Fruit fly (Drosophila melanogaster) whole organism, embryonic: ENCODE measurements around the gene AGO2.

Experiments used
- Asciz ChIP-seq: fragments of 200-800 bp; sonication (Bioruptor generic); optimal IDR thresholded peaks from 2 replicates; lab custom pipeline; 2017; ENCODE audit warnings: missing biosample characterization, mild to moderate bottlenecking, missing genetic modification characterization, missing genetic modification reagents
- Awh ChIP-seq: fragments of 200-800 bp; sonication (Bioruptor generic); IDR thresholded peaks from 2 replicates; pipeline ENCODE4, ENCODE4 v1.3.6; 2022; ENCODE audit warnings: missing biosample characterization, missing genetic modification characterization
- BEAF-32 ChIP-seq: fragments of 200-800 bp; sonication (Bioruptor generic); optimal IDR thresholded peaks from 3 replicates; lab custom pipeline; 2017; ENCODE audit warnings: missing biosample characterization, missing genetic modification characterization, mild to moderate bottlenecking, moderate library complexity, missing genetic modification reagents
- BtbVII ChIP-seq: fragments of 200-800 bp; sonication (Bioruptor generic); optimal IDR thresholded peaks from 3 replicates; lab custom pipeline; 2017; ENCODE audit warnings: missing biosample characterization, mild to moderate bottlenecking, missing genetic modification characterization
- CG10147 ChIP-seq: fragments of 200-800 bp; sonication (Bioruptor generic); optimal IDR thresholded peaks from 2 replicates; lab custom pipeline; 2019; ENCODE audit warnings: missing biosample characterization, mild to moderate bottlenecking, missing genetic modification characterization, moderate library complexity
- CG11093 ChIP-seq: fragments of 200-800 bp; sonication (Bioruptor generic); IDR thresholded peaks from 3 replicates; pipeline ENCODE4 v1.3.6; 2022; ENCODE audit warnings: missing biosample characterization, missing genetic modification characterization
- CG11696 ChIP-seq: fragments of 200-800 bp; sonication (Bioruptor generic); IDR thresholded peaks from 2 replicates; pipeline ENCODE4 v1.3.6; 2022; ENCODE audit warnings: missing biosample characterization, missing genetic modification characterization
- CG12104 ChIP-seq: fragments of 200-800 bp; sonication (Bioruptor generic); optimal IDR thresholded peaks from 3 replicates; lab custom pipeline; 2016; ENCODE audit warnings: missing biosample characterization, missing genetic modification characterization
- CG15514 ChIP-seq: fragments of 200-800 bp; sonication (Bioruptor generic); optimal IDR thresholded peaks from 3 replicates; lab custom pipeline; 2017; ENCODE audit warnings: missing biosample characterization, missing genetic modification characterization, mild to moderate bottlenecking, moderate library complexity, missing genetic modification reagents
- CG17361 ChIP-seq: fragments of 200-800 bp; sonication (Bioruptor generic); IDR thresholded peaks from 3 replicates; pipeline ENCODE4 v1.3.6; 2022; ENCODE audit warnings: missing biosample characterization, missing genetic modification characterization
- CG17802 ChIP-seq: fragments of 200-800 bp; sonication (Bioruptor generic); optimal IDR thresholded peaks from 2 replicates; lab custom pipeline; 2018; ENCODE audit warnings: missing biosample characterization, mild to moderate bottlenecking, missing genetic modification characterization, moderate library complexity
- CG18764 ChIP-seq: fragments of 200-800 bp; sonication (Bioruptor generic); optimal IDR thresholded peaks from 3 replicates; lab custom pipeline; 2016; ENCODE audit warnings: missing biosample characterization, missing genetic modification characterization
- CG2120 ChIP-seq: fragments of 200-800 bp; sonication (Bioruptor generic); optimal IDR thresholded peaks from 3 replicates; lab custom pipeline; 2016; ENCODE audit warnings: missing biosample characterization, missing genetic modification characterization
- CG2199 ChIP-seq: fragments of 200-800 bp; sonication (Bioruptor generic); IDR thresholded peaks from 3 replicates; pipeline ENCODE4 v1.3.6; 2022; ENCODE audit warnings: missing biosample characterization, missing genetic modification characterization
- CG31365 ChIP-seq: fragments of 200-800 bp; sonication (Bioruptor generic); optimal IDR thresholded peaks from 2 replicates; lab custom pipeline; 2018; ENCODE audit warnings: missing biosample characterization, mild to moderate bottlenecking, missing genetic modification characterization
- CG32767 ChIP-seq: fragments of 200-800 bp; sonication (Bioruptor generic); IDR thresholded peaks from 2 replicates; pipeline ENCODE4 v1.3.6; 2022; ENCODE audit warnings: missing biosample characterization, missing genetic modification characterization
- CG5180 ChIP-seq: fragments of 200-800 bp; sonication (Bioruptor generic); optimal IDR thresholded peaks from 3 replicates; lab custom pipeline; 2017; ENCODE audit warnings: missing biosample characterization, missing genetic modification characterization, mild to moderate bottlenecking, moderate library complexity, missing genetic modification reagents
- CG8281 ChIP-seq: fragments of 200-800 bp; sonication (Bioruptor generic); optimal IDR thresholded peaks from 2 replicates; lab custom pipeline; 2018; ENCODE audit warnings: missing biosample characterization, mild to moderate bottlenecking, missing genetic modification characterization, moderate library complexity
- CG8765 ChIP-seq: fragments of 200-800 bp; sonication (Bioruptor generic); IDR thresholded peaks from 2 replicates; pipeline ENCODE4 v1.3.6; 2022; ENCODE audit warnings: missing biosample characterization, missing genetic modification characterization
- CG9727 ChIP-seq: fragments of 200-800 bp; sonication (Bioruptor generic); optimal IDR thresholded peaks from 3 replicates; lab custom pipeline; 2017; ENCODE audit warnings: missing biosample characterization, mild to moderate bottlenecking, missing genetic modification characterization
- CTCF ChIP-seq: fragments of 200-800 bp; sonication (Bioruptor generic); optimal IDR thresholded peaks from 2 replicates; lab custom pipeline; 2017; ENCODE audit warnings: missing biosample characterization, mild to moderate bottlenecking, missing genetic modification characterization, moderate library complexity
- Ets97D ChIP-seq: fragments of 200-800 bp; sonication (Bioruptor generic); optimal IDR thresholded peaks from 3 replicates; lab custom pipeline; 2016; ENCODE audit warnings: missing biosample characterization, missing genetic modification characterization
- HHEX ChIP-seq: fragments of 200-800 bp; sonication (Bioruptor generic); optimal IDR thresholded peaks from 3 replicates; lab custom pipeline; 2017; ENCODE audit warnings: missing biosample characterization, mild to moderate bottlenecking, missing genetic modification characterization, missing genetic modification reagents
- Hsf ChIP-seq: fragments of 200-800 bp; sonication (Bioruptor generic); optimal IDR thresholded peaks from 3 replicates; lab custom pipeline; 2016; ENCODE audit warnings: missing biosample characterization, missing genetic modification characterization
- Lhr ChIP-seq: fragments of 200-800 bp; sonication (Bioruptor generic); optimal IDR thresholded peaks from 3 replicates; lab custom pipeline; 2017; ENCODE audit warnings: mild to moderate bottlenecking, missing biosample characterization, missing genetic modification reagents, missing genetic modification characterization
- NC2β ChIP-seq: fragments of 200-800 bp; sonication (Bioruptor generic); optimal IDR thresholded peaks from 2 replicates; lab custom pipeline; 2016; ENCODE audit warnings: missing biosample characterization, missing genetic modification characterization
- Pdp1 ChIP-seq, 2 experiments: fragments of 200-800 bp; sonication (Bioruptor generic); optimal IDR thresholded peaks; 3 replicates each; lab custom pipeline; 2016; ENCODE audit warnings: missing biosample characterization in 2 of 2, missing genetic modification characterization in 2 of 2, mild to moderate bottlenecking in 1 of 2, moderate library complexity in 1 of 2
- Taf1 ChIP-seq: fragments of 200-800 bp; sonication (Bioruptor generic); IDR thresholded peaks from 2 replicates; pipeline ENCODE4 v1.3.6; 2022; ENCODE audit warnings: missing biosample characterization, missing genetic modification characterization
- Xrp1 ChIP-seq: fragments of 200-800 bp; sonication (Bioruptor generic); IDR thresholded peaks from 2 replicates; pipeline ENCODE4 v1.3.6; 2022; ENCODE audit warnings: missing biosample characterization, missing genetic modification characterization
- aop ChIP-seq: fragments of 200-800 bp; sonication (Bioruptor generic); IDR thresholded peaks from 2 replicates; pipeline ENCODE4 v1.3.6; 2022; ENCODE audit warnings: missing biosample characterization, missing genetic modification characterization
- chn ChIP-seq: fragments of 200-800 bp; sonication (Bioruptor generic); optimal IDR thresholded peaks from 2 replicates; lab custom pipeline; 2016; ENCODE audit warnings: missing biosample characterization, missing genetic modification characterization
- cwo ChIP-seq: fragments of 200-800 bp; sonication (Bioruptor generic); optimal IDR thresholded peaks from 3 replicates; lab custom pipeline; 2017; ENCODE audit warnings: missing biosample characterization, missing genetic modification characterization, mild to moderate bottlenecking, moderate library complexity, missing genetic modification reagents
- gcm2 ChIP-seq: fragments of 200-800 bp; sonication (Bioruptor generic); optimal IDR thresholded peaks from 2 replicates; lab custom pipeline; 2016; ENCODE audit warnings: missing biosample characterization, missing genetic modification characterization
- gfzf ChIP-seq: fragments of 200-800 bp; sonication (Bioruptor generic); optimal IDR thresholded peaks from 2 replicates; lab custom pipeline; 2016; ENCODE audit warnings: missing biosample characterization, mild to moderate bottlenecking, missing genetic modification characterization, moderate library complexity
- hth ChIP-seq: fragments of >200 bp; optimal IDR thresholded peaks from 2 replicates; lab custom pipeline; 2017; ENCODE audit warnings: inconsistent platforms
- knrl ChIP-seq: fragments of 200-800 bp; sonication (Bioruptor generic); IDR thresholded peaks from 3 replicates; pipeline ENCODE4 v1.3.6; 2022; ENCODE audit warnings: missing biosample characterization, missing genetic modification characterization; ENCODE audit not compliant: partially characterized antibody
- org-1 ChIP-seq: fragments of 200-800 bp; sonication (Bioruptor generic); optimal IDR thresholded peaks from 2 replicates; lab custom pipeline; 2017; ENCODE audit warnings: missing biosample characterization, missing genetic modification characterization
- prd ChIP-seq, 3 experiments: fragments of >200 bp in 2 of 3; fragments of 200-800 bp in 1 of 3; sonication (Bioruptor generic) in 1 of 3; optimal IDR thresholded peaks in 2 of 3; IDR thresholded peaks in 1 of 3; 2 replicates in 2 of 3; 3 replicates in 1 of 3; pipeline versions ENCODE4 v1.3.6 to Lab custom; 2017 to 2022; ENCODE audit warnings: missing biosample characterization in 1 of 3, missing genetic modification characterization in 1 of 3
- pum ChIP-seq: fragments of 200-800 bp; sonication (Bioruptor generic); optimal IDR thresholded peaks from 2 replicates; lab custom pipeline; 2016; ENCODE audit warnings: missing biosample characterization, missing genetic modification characterization
- ranshi ChIP-seq: fragments of 200-800 bp; sonication (Bioruptor generic); IDR thresholded peaks from 2 replicates; pipeline ENCODE4 v1.3.6; 2022; ENCODE audit warnings: missing biosample characterization, missing genetic modification characterization
- salm ChIP-seq: fragments of 200-800 bp; sonication (Bioruptor generic); optimal IDR thresholded peaks from 2 replicates; lab custom pipeline; 2018; ENCODE audit warnings: missing biosample characterization, mild to moderate bottlenecking, missing genetic modification characterization
- sc ChIP-seq, 3 experiments: fragments of >200 bp in 2 of 3; fragments of 200-800 bp in 1 of 3; sonication (Bioruptor generic) in 1 of 3; optimal IDR thresholded peaks; 2 replicates in 2 of 3; 3 replicates in 1 of 3; lab custom pipeline; 2017; ENCODE audit warnings: mild to moderate bottlenecking in 1 of 3, missing biosample characterization in 1 of 3, missing genetic modification characterization in 1 of 3, missing genetic modification reagents in 1 of 3
- scrt ChIP-seq: fragments of 200-800 bp; sonication (Bioruptor generic); optimal IDR thresholded peaks from 2 replicates; lab custom pipeline; 2018; ENCODE audit warnings: missing biosample characterization, mild to moderate bottlenecking, missing genetic modification characterization, moderate library complexity
- sd ChIP-seq: fragments of 200-800 bp; sonication (Bioruptor generic); optimal IDR thresholded peaks from 3 replicates; lab custom pipeline; 2018; ENCODE audit warnings: missing biosample characterization, mild to moderate bottlenecking, missing genetic modification characterization, moderate library complexity
- sob ChIP-seq: fragments of 200-800 bp; sonication (Bioruptor generic); IDR thresholded peaks from 2 replicates; pipeline ENCODE4 v1.3.6; 2022; ENCODE audit warnings: missing biosample characterization, missing genetic modification characterization
- unpg ChIP-seq: fragments of 200-800 bp; sonication (Bioruptor generic); optimal IDR thresholded peaks from 3 replicates; lab custom pipeline; 2018; ENCODE audit warnings: missing biosample characterization, mild to moderate bottlenecking, missing genetic modification characterization, moderate library complexity
- zen ChIP-seq: fragments of 200-800 bp; sonication (Bioruptor generic); optimal IDR thresholded peaks from 3 replicates; lab custom pipeline; 2018; ENCODE audit warnings: missing biosample characterization, mild to moderate bottlenecking, missing genetic modification characterization, moderate library complexity
- zen2 ChIP-seq: fragments of 200-800 bp; sonication (Bioruptor generic); IDR thresholded peaks from 3 replicates; pipeline ENCODE4 v1.3.6; 2022; ENCODE audit warnings: missing biosample characterization, missing genetic modification characterization; ENCODE audit not compliant: partially characterized antibody

AGO2 gene

dm6 chr3L:15533402-15534129 is 20.3 kb upstream of the AGO2 start (continued):
- TF ChIP-seq cwo (GFP tag; lab: Kevin White, UChicago) (peak; percentile 5), gcm2 (GFP tag; lab: Kevin White, UChicago) (no peak), gfzf (GFP tag; lab: Kevin White, UChicago) (no peak), CG9727 (GFP tag; lab: Kevin White, UChicago) (no peak), unpg (GFP tag; lab: Kevin White, UChicago) (peak; percentile 41), CG18764 (GFP tag; lab: Kevin White, UChicago) (no peak), sd (tag; lab: Kevin White, UChicago) (no peak), knrl (no peak), BEAF-32 (GFP tag; lab: Kevin White, UChicago) (no peak), Xrp1 (GFP tag; lab: Robert Waterston, UW) (peak; percentile 50), Pdp1 (GFP tag; optimal IDR thresholded peaks at IDR 0.05; lab: Kevin White, UChicago) (peak; percentile 41 to 79), aop (GFP tag; lab: Robert Waterston, UW) (no peak), Hsf (GFP tag; lab: Kevin White, UChicago) (no peak), zen (peak; percentile 1), CG17361 (GFP tag; lab: Robert Waterston, UW) (no peak), CG12104 (GFP tag; lab: Kevin White, UChicago) (no peak), sc (optimal IDR thresholded peaks at IDR 0.05; lab: Kevin White, UChicago) (no peak), sc (GFP tag; optimal IDR thresholded peaks at IDR 0.05; lab: Kevin White, UChicago) (no peak), CG17802 (peak; percentile 46), CG11093 (GFP tag; lab: Robert Waterston, UW) (0 out of 3 replicates have a peak, but pooled peaks have one; percentile 6), salm (tag; lab: Kevin White, UChicago) (no peak), scrt (no peak), NC2β (GFP tag; lab: Kevin White, UChicago) (no peak), Lhr (GFP tag; lab: Kevin White, UChicago) (no peak), CG8765 (GFP tag; lab: Robert Waterston, UW) (no peak), CG5180 (GFP tag; lab: Kevin White, UChicago) (peak; percentile 35), CTCF (GFP tag; lab: Kevin White, UChicago) (no peak), BtbVII (GFP tag; lab: Kevin White, UChicago) (no peak), Ets97D (GFP tag; lab: Kevin White, UChicago) (no peak), chn (no peak), Taf1 (GFP tag; lab: Robert Waterston, UW) (no peak), prd (optimal IDR thresholded peaks at IDR 0.05; lab: Kevin White, UChicago) (no peak), prd (GFP tag; IDR thresholded peaks at IDR 0.05; lab: Robert Waterston, UW) (0 out of 3 replicates have a peak, but pooled peaks have one; percentile 17), CG2120 (GFP tag; lab: Kevin White, UChicago) (peak; percentile 30), CG11696 (GFP tag; lab: Robert Waterston, UW) (peak; percentile 28; the same call in 1 of the 2 replicates), CG2199 (GFP tag; lab: Robert Waterston, UW) (0 out of 3 replicates have a peak, but pooled peaks have one; percentile 26), Asciz (GFP tag; lab: Kevin White, UChicago) (peak; percentile 30), sob (GFP tag; lab: Robert Waterston, UW) (no peak; the same call in 1 of the 2 replicates), HHEX (peak; percentile 40), hth (lab: Kevin White, UChicago) (no peak), CG15514 (GFP tag; lab: Kevin White, UChicago) (no peak), CG32767 (0 out of 2 replicates have a peak, but pooled peaks have one; percentile 48), CG10147 (no peak), zen2 (no peak), org-1 (GFP tag; lab: Kevin White, UChicago) (peak; percentile 8), Awh (GFP tag; lab: Robert Waterston, UW) (peak; percentile 12; the same call in 1 of the 2 replicates), pum (peak; percentile 19), ranshi (GFP tag; lab: Robert Waterston, UW) (no peak; the same call in 1 of the 2 replicates), CG8281 (tag; lab: Kevin White, UChicago) (peak; percentile 11), CG31365 (tag; lab: Kevin White, UChicago) (no peak)
